Worm (Caenorhabditis elegans): Measurements from ENCODE around the gene Y37E11AL.3.

- no peak for TF ChIP-seq B0310.2 (tag; optimal IDR thresholded peaks at IDR 0.05)
- TF ChIP-seq ama-1 (optimal IDR thresholded peaks at IDR 0.05) = no peak
- no peak for TF ChIP-seq hnd-1 (tag; optimal IDR thresholded peaks at IDR 0.05)
- TF ChIP-seq sea-1 (GFP tag; conservative IDR thresholded peaks at IDR 0.05) = no peak
These were observed 8.5 kb upstream of the Y37E11AL.3 start for ce11 chrIV:3686260-3686659.
